Fruit fly (Drosophila melanogaster) whole organism, prepupa: Measurements from ENCODE around the gene Trim9.

Source experiments
- Blimp-1 ChIP-seq: fragments of 200-800 bp; sonication (Bioruptor generic); optimal IDR thresholded peaks from 3 replicates; lab custom pipeline; 2017; ENCODE audit warnings: missing biosample characterization, missing genetic modification characterization, mild to moderate bottlenecking, moderate library complexity, missing genetic modification reagents
- CG10669 ChIP-seq: fragments of 200-800 bp; sonication (Bioruptor generic); optimal IDR thresholded peaks from 3 replicates; lab custom pipeline; 2018; ENCODE audit warnings: missing biosample characterization, mild to moderate bottlenecking, missing genetic modification characterization, moderate library complexity
- CG16779 ChIP-seq: fragments of 200-800 bp; sonication (Bioruptor generic); optimal IDR thresholded peaks from 3 replicates; lab custom pipeline; 2017; ENCODE audit warnings: missing biosample characterization, mild to moderate bottlenecking, missing genetic modification characterization
- CG6163 ChIP-seq: fragments of 200-800 bp; sonication (Bioruptor generic); IDR thresholded peaks from 3 replicates; pipeline ENCODE4 v1.3.6; 2022; ENCODE audit warnings: missing biosample characterization, missing genetic modification characterization
- Ets21C ChIP-seq: fragments of 200-800 bp; sonication (Bioruptor generic); optimal IDR thresholded peaks from 3 replicates; lab custom pipeline; 2016; ENCODE audit warnings: missing biosample characterization, missing genetic modification characterization
- Hr39 ChIP-seq: fragments of 200-800 bp; sonication (Bioruptor generic); optimal IDR thresholded peaks from 2 replicates; lab custom pipeline; 2016; ENCODE audit warnings: missing biosample characterization, missing genetic modification characterization
- OdsH ChIP-seq: fragments of 200-800 bp; sonication (Bioruptor generic); optimal IDR thresholded peaks from 3 replicates; lab custom pipeline; 2016; ENCODE audit warnings: missing biosample characterization, missing genetic modification characterization
- achi ChIP-seq: fragments of 200-800 bp; sonication (Bioruptor generic); optimal IDR thresholded peaks from 3 replicates; lab custom pipeline; 2016; ENCODE audit warnings: missing biosample characterization, missing genetic modification characterization
- net ChIP-seq: fragments of 200-800 bp; sonication (Bioruptor generic); optimal IDR thresholded peaks from 3 replicates; lab custom pipeline; 2016; ENCODE audit warnings: missing biosample characterization, missing genetic modification characterization
- svp ChIP-seq: fragments of 200-800 bp; sonication (Bioruptor generic); peaks from one replicate; lab custom pipeline; 2016; ENCODE audit warnings: missing biosample characterization, missing genetic modification characterization
- vri ChIP-seq: fragments of 200-800 bp; sonication (Bioruptor generic); optimal IDR thresholded peaks from 3 replicates; lab custom pipeline; 2016; ENCODE audit warnings: missing biosample characterization, mild to moderate bottlenecking, missing genetic modification characterization

dm6 chr2L:10657981-10658380, 113.3 kb downstream of the Trim9 start, which contains the start of gene CG45690:
- TF ChIP-seq Hr39 (GFP tag; lab: Kevin White, UChicago) = no peak
- TF ChIP-seq Blimp-1 = no peak
- TF ChIP-seq net (GFP tag; lab: Kevin White, UChicago) = no peak
- TF ChIP-seq CG16779 = no peak
- TF ChIP-seq vri (GFP tag; lab: Kevin White, UChicago) = no peak
- no peak for TF ChIP-seq svp (GFP tag; lab: Kevin White, UChicago)
- TF ChIP-seq achi (GFP tag; lab: Kevin White, UChicago) = no peak
- no peak for TF ChIP-seq CG6163
- TF ChIP-seq CG10669 (GFP tag; lab: Kevin White, UChicago) = no peak
- TF ChIP-seq Ets21C (GFP tag; lab: Kevin White, UChicago) = no peak
- TF ChIP-seq OdsH (GFP tag; lab: Kevin White, UChicago) = no peak
